Worm (Caenorhabditis elegans): ENCODE measurements around the gene C45G9.5.

DNA sequence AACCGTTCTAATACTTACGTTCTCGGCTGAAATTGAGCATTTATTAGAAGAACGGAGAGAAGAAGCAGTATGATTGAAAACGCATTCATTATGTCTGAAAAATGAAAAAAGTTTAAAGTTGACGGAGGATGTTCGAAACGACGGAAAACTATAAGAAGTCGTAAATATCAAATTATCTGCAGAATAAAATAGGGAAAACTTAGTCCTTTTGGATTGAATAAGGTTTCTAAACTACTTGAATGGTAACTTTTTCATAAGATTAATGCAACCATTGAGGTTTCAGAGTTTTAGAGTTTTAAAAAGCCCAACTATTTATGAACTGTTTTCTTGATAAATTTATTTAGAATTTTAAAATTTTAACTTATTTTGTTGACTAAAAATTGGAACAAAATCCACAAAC is 23.6 kb downstream of the C45G9.5 start, which contains the start of gene C45G9.12:
- TF ChIP-seq dao-5 (tag; optimal IDR thresholded peaks at IDR 0.05) (no peak), him-1 (tag; optimal IDR thresholded peaks at IDR 0.05) (no peak)
